Worm (Caenorhabditis elegans) whole organism, L2 larva: Measurements from ENCODE around the gene D1022.4.

Source experiments
- elt-3 ChIP-seq: sonication (generic microtip); optimal IDR thresholded peaks from 2 replicates; lab custom pipeline; 2017; ENCODE audit warnings: missing biosample characterization, missing genetic modification characterization
- lsy-2 ChIP-seq, 2 experiments: fragments of 150-350 bp in 1 of 2; sonication (generic microtip) in 1 of 2; optimal IDR thresholded peaks; 2 replicates each; lab custom pipeline; 2014 to 2017; ENCODE audit warnings: missing biosample characterization in 2 of 2, missing genetic modification characterization in 2 of 2
- nhr-11 ChIP-seq: fragments of 150-350 bp; optimal IDR thresholded peaks from 2 replicates; lab custom pipeline; 2014; ENCODE audit warnings: missing biosample characterization, missing genetic modification characterization
- nhr-23 ChIP-seq: fragments of 150-350 bp; optimal IDR thresholded peaks from 2 replicates; lab custom pipeline; 2014; ENCODE audit warnings: missing biosample characterization, missing genetic modification reagents, missing genetic modification characterization
- skn-1 ChIP-seq: sonication (generic microtip); optimal IDR thresholded peaks from 2 replicates; lab custom pipeline; 2017; ENCODE audit warnings: missing biosample characterization, missing genetic modification characterization
- unc-39 ChIP-seq: fragments of 150-350 bp; optimal IDR thresholded peaks from 2 replicates; lab custom pipeline; 2014; ENCODE audit warnings: missing biosample characterization, missing genetic modification characterization
- unc-62 ChIP-seq: fragments of 150-350 bp; optimal IDR thresholded peaks from 2 replicates; lab custom pipeline; 2014; ENCODE audit warnings: missing biosample characterization, missing genetic modification reagents, missing genetic modification characterization
- ztf-11 ChIP-seq: sonication (generic microtip); optimal IDR thresholded peaks from 2 replicates; lab custom pipeline; 2017; ENCODE audit warnings: missing biosample characterization, missing genetic modification characterization

ce11 chrII:7505005-7505404 lies 47.9 kb upstream of the D1022.4 start, which contains the start of gene C28F5.1:
- TF ChIP-seq unc-62 (GFP tag; lab: Kevin White, UChicago) (no peak), unc-39 (no peak), ztf-11 (no peak), lsy-2 (tag; optimal IDR thresholded peaks at IDR 0.05; lab: Kevin White, UChicago) (no peak), nhr-23 (tag; lab: Kevin White, UChicago) (no peak), nhr-11 (tag; lab: Kevin White, UChicago) (no peak), skn-1 (tag; lab: Kevin White, UChicago) (no peak), elt-3 (tag; lab: Kevin White, UChicago) (no peak)
